Worm (Caenorhabditis elegans) whole organism, L2 larva: ENCODE results near the gene gpa-10.

Source experiments
- C34F6.9 ChIP-seq: fragments of 150-350 bp; optimal IDR thresholded peaks from 2 replicates; lab custom pipeline; 2014; ENCODE audit warnings: missing biosample characterization, missing genetic modification characterization
- F13H6.1 ChIP-seq: sonication (generic microtip); optimal IDR thresholded peaks from 2 replicates; lab custom pipeline; 2016; ENCODE audit warnings: missing genetic modification characterization, missing compliant biosample characterization
- Y55F3AM.14 ChIP-seq: fragments of 200-800 bp; sonication (Bioruptor generic); optimal IDR thresholded peaks from 2 replicates; lab custom pipeline; 2018; ENCODE audit warnings: mild to moderate bottlenecking, missing genetic modification characterization, missing compliant biosample characterization
- aly-2 ChIP-seq: fragments of 150-350 bp; optimal IDR thresholded peaks from 2 replicates; lab custom pipeline; 2014; ENCODE audit warnings: missing biosample characterization, missing genetic modification characterization
- ama-1 ChIP-seq: fragments of 150-350 bp; optimal IDR thresholded peaks from 2 replicates; lab custom pipeline; 2018; ENCODE audit warnings: inconsistent platforms
- blmp-1 ChIP-seq: sonication (generic microtip); optimal IDR thresholded peaks from 2 replicates; lab custom pipeline; 2017; ENCODE audit warnings: missing genetic modification characterization, mild to moderate bottlenecking, missing compliant biosample characterization, antibody characterized with exemption, moderate library complexity; ENCODE audit not compliant: insufficient read depth
- dmd-4 ChIP-seq: sonication (generic microtip); optimal IDR thresholded peaks from 2 replicates; lab custom pipeline; 2017; ENCODE audit warnings: missing biosample characterization, missing genetic modification characterization
- egl-27 ChIP-seq: sonication (generic microtip); optimal IDR thresholded peaks from 3 replicates; lab custom pipeline; 2017; ENCODE audit warnings: missing biosample characterization, missing genetic modification reagents, missing genetic modification characterization
- elt-1 ChIP-seq: fragments of 150-350 bp; optimal IDR thresholded peaks from 2 replicates; lab custom pipeline; 2014; ENCODE audit warnings: missing biosample characterization, missing genetic modification characterization
- elt-3 ChIP-seq: sonication (generic microtip); optimal IDR thresholded peaks from 2 replicates; lab custom pipeline; 2017; ENCODE audit warnings: missing biosample characterization, missing genetic modification characterization
- fos-1 ChIP-seq: fragments of 150-350 bp; optimal IDR thresholded peaks from 2 replicates; lab custom pipeline; 2014; ENCODE audit warnings: missing biosample characterization, missing genetic modification characterization
- lin-11 ChIP-seq: fragments of 150-350 bp; sonication (generic microtip); optimal IDR thresholded peaks from 2 replicates; lab custom pipeline; 2014; ENCODE audit warnings: missing biosample characterization, missing genetic modification characterization, inconsistent platforms, mixed read lengths
- lin-39 ChIP-seq: fragments of 150-350 bp; optimal IDR thresholded peaks from 2 replicates; lab custom pipeline; 2014; ENCODE audit warnings: missing biosample characterization, missing genetic modification reagents, missing genetic modification characterization
- mab-5 ChIP-seq: fragments of 150-350 bp; optimal IDR thresholded peaks from 2 replicates; lab custom pipeline; 2014; ENCODE audit warnings: missing biosample characterization, missing genetic modification characterization
- mbf-1 ChIP-seq: sonication (generic microtip); optimal IDR thresholded peaks from 2 replicates; lab custom pipeline; 2017; ENCODE audit warnings: missing biosample characterization, missing genetic modification characterization
- mdl-1 ChIP-seq, 2 experiments: fragments of 150-350 bp in 1 of 2; sonication (generic microtip) in 1 of 2; optimal IDR thresholded peaks; 2 replicates each; lab custom pipeline; 2017; ENCODE audit warnings: missing biosample characterization in 2 of 2, missing genetic modification characterization in 2 of 2
- nhr-11 ChIP-seq: fragments of 150-350 bp; optimal IDR thresholded peaks from 2 replicates; lab custom pipeline; 2014; ENCODE audit warnings: missing biosample characterization, missing genetic modification characterization
- nhr-12 ChIP-seq: fragments of 150-350 bp; optimal IDR thresholded peaks from 2 replicates; lab custom pipeline; 2014; ENCODE audit warnings: missing biosample characterization, missing genetic modification characterization
- nhr-129 ChIP-seq: fragments of 150-350 bp; optimal IDR thresholded peaks from 2 replicates; lab custom pipeline; 2014; ENCODE audit warnings: missing biosample characterization, missing genetic modification characterization
- nhr-23 ChIP-seq: fragments of 150-350 bp; optimal IDR thresholded peaks from 2 replicates; lab custom pipeline; 2014; ENCODE audit warnings: missing biosample characterization, missing genetic modification reagents, missing genetic modification characterization
- nhr-25 ChIP-seq: fragments of 150-350 bp; sonication (generic microtip); optimal IDR thresholded peaks from 3 replicates; lab custom pipeline; 2014; ENCODE audit warnings: missing biosample characterization, missing genetic modification characterization
- nhr-6 ChIP-seq: fragments of 150-350 bp; optimal IDR thresholded peaks from 2 replicates; lab custom pipeline; 2014; ENCODE audit warnings: missing biosample characterization, missing genetic modification characterization
- nhr-77 ChIP-seq: fragments of 150-350 bp; optimal IDR thresholded peaks from 2 replicates; lab custom pipeline; 2014; ENCODE audit warnings: missing biosample characterization, missing genetic modification characterization
- peb-1 ChIP-seq: fragments of 150-350 bp; optimal IDR thresholded peaks from 2 replicates; lab custom pipeline; 2014; ENCODE audit warnings: missing biosample characterization, missing genetic modification characterization
- sem-4 ChIP-seq: fragments of 150-350 bp; optimal IDR thresholded peaks from 2 replicates; lab custom pipeline; 2014; ENCODE audit warnings: missing biosample characterization, missing genetic modification reagents, missing genetic modification characterization
- sma-3 ChIP-seq: sonication (generic microtip); optimal IDR thresholded peaks from 2 replicates; lab custom pipeline; 2016; ENCODE audit warnings: missing genetic modification reagents, missing genetic modification characterization, missing compliant biosample characterization
- sma-9 ChIP-seq, 2 experiments: fragments of 150-350 bp in 1 of 2; sonication (generic microtip) in 1 of 2; optimal IDR thresholded peaks; 2 replicates each; lab custom pipeline; 2014 to 2016; ENCODE audit warnings: missing genetic modification characterization in 2 of 2, mild to moderate bottlenecking in 1 of 2, missing biosample characterization in 1 of 2, missing compliant biosample characterization in 1 of 2, missing genetic modification reagents in 1 of 2, moderate library complexity in 1 of 2
- unc-55 ChIP-seq: fragments of 150-350 bp; sonication (generic microtip); optimal IDR thresholded peaks from 3 replicates; lab custom pipeline; 2014; ENCODE audit warnings: missing biosample characterization, missing genetic modification reagents, missing genetic modification characterization
- unc-62 ChIP-seq: fragments of 150-350 bp; optimal IDR thresholded peaks from 2 replicates; lab custom pipeline; 2014; ENCODE audit warnings: missing biosample characterization, missing genetic modification reagents, missing genetic modification characterization
- ztf-1 ChIP-seq: fragments of 200-800 bp; sonication (Bioruptor generic); conservative IDR thresholded peaks from 2 replicates; pipeline ENCODE4 v1.3.6; 2022; ENCODE audit warnings: missing genetic modification characterization, missing compliant biosample characterization
- ztf-11 ChIP-seq: sonication (generic microtip); optimal IDR thresholded peaks from 2 replicates; lab custom pipeline; 2017; ENCODE audit warnings: missing biosample characterization, missing genetic modification characterization

The gpa-10 gene

ce11 chrV:6811863-6812262 is 42.7 kb downstream of the gpa-10 start:
- TF ChIP-seq peb-1 (tag; lab: Kevin White, UChicago): no peak
- TF ChIP-seq dmd-4: no peak
- no peak for TF ChIP-seq mdl-1 (tag; optimal IDR thresholded peaks at IDR 0.05; lab: Kevin White, UChicago)
- TF ChIP-seq sma-9 (GFP tag; optimal IDR thresholded peaks at IDR 0.05; lab: Kevin White, UChicago): no peak
- TF ChIP-seq sma-9 (tag; optimal IDR thresholded peaks at IDR 0.05; lab: Kevin White, UChicago): no peak
- TF ChIP-seq fos-1 (tag; lab: Kevin White, UChicago): peak; percentile 91
- TF ChIP-seq ama-1 (lab: Kevin White, UChicago): no peak
- TF ChIP-seq sem-4 (tag; lab: Kevin White, UChicago): no peak
- TF ChIP-seq nhr-12 (tag; lab: Kevin White, UChicago): no peak

- peak; percentile 93 for TF ChIP-seq fos-1 (tag; lab: Kevin White, UChicago)
- TF ChIP-seq F13H6.1: no peak
- TF ChIP-seq elt-3 (tag; lab: Kevin White, UChicago): no peak
- TF ChIP-seq mbf-1 (tag; lab: Kevin White, UChicago): no peak
- TF ChIP-seq nhr-6 (tag; lab: Kevin White, UChicago): no peak
Observed at ce11 chrV:6810091-6810490, 44.5 kb downstream of the gpa-10 start.

ce11 chrV:6808962-6809361 is 45.6 kb downstream of the gpa-10 start, which contains the start of gene dmsr-16:
Gene dmsr-16 (minus strand): TSS chrV:6809062.
- TF ChIP-seq egl-27 (tag; lab: Kevin White, UChicago): no peak
- TF ChIP-seq C34F6.9 (tag; lab: Kevin White, UChicago): no peak
- TF ChIP-seq lin-39 (tag; lab: Kevin White, UChicago): no peak
- no peak for TF ChIP-seq nhr-11 (tag; lab: Kevin White, UChicago)
- TF ChIP-seq sma-3 (GFP tag; lab: Kevin White, UChicago): no peak
- no peak for TF ChIP-seq ztf-11 (tag; lab: Kevin White, UChicago)
- no peak for TF ChIP-seq mab-5 (tag; lab: Kevin White, UChicago)
- no peak for TF ChIP-seq lin-11 (tag; lab: Kevin White, UChicago)
- TF ChIP-seq mbf-1 (tag; lab: Kevin White, UChicago): no peak
- TF ChIP-seq Y55F3AM.14 (GFP tag; lab: Kevin White, UChicago): no peak
- no peak for TF ChIP-seq nhr-77 (tag; lab: Kevin White, UChicago)
- no peak for TF ChIP-seq elt-1
- TF ChIP-seq peb-1 (tag; lab: Kevin White, UChicago): no peak
- no peak for TF ChIP-seq ztf-1 (GFP tag; lab: Robert Waterston, UW)
- TF ChIP-seq nhr-23: no peak
- TF ChIP-seq unc-55 (GFP tag; lab: Kevin White, UChicago): no peak

ce11 chrV:6806340-6806739 is 48.3 kb downstream of the gpa-10 start, which contains the start of gene dmsr-12:
Gene dmsr-12 (minus strand): TSS chrV:6806440.
- TF ChIP-seq egl-27 (tag; lab: Kevin White, UChicago) (no peak), aly-2 (tag; lab: Kevin White, UChicago) (no peak), nhr-25 (no peak), sma-3 (GFP tag; lab: Kevin White, UChicago) (no peak), nhr-12 (tag; lab: Kevin White, UChicago) (no peak), blmp-1 (no peak), nhr-11 (tag; lab: Kevin White, UChicago) (no peak)

- no peak for TF ChIP-seq unc-55 (GFP tag; lab: Kevin White, UChicago)
- TF ChIP-seq unc-62 (GFP tag; lab: Kevin White, UChicago): no peak
- TF ChIP-seq nhr-129 (tag; lab: Kevin White, UChicago): no peak
Observed at ce11 chrV:6803992-6804391, 50.6 kb downstream of the gpa-10 start, which contains the start of gene dmsr-11. Gene dmsr-11 (minus strand): TSS chrV:6804092.
